Fruit fly (Drosophila melanogaster) S2 (cell line): ENCODE measurements around the gene Ir7e.

ENCODE experiments used
- CG8478 ChIP-seq: fragments of >200 bp; optimal IDR thresholded peaks from 2 replicates; lab custom pipeline; 2018
- CTCF ChIP-seq, 2 experiments: fragments of >200 bp; optimal IDR thresholded peaks; 2 replicates each; lab custom pipeline; 2018

DNA sequence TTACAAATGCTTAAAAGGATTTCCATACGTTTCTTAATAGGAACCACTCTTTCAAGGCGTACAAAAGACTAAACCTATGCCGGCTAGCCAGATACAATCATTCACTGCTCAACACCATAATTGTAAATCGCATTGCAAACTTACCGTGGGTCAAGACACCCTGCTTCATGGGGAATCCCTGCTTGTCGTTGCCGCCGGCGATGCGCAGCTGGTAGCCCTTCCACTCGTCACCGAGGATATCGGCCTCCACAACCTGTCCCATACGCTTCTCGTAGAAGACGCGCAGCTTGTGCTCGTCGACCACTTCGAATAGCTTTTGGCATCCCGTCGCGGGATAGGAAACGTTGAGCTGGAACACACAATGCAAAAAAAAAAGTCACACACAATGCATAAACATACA, 19.2 kb upstream of the Ir7e start:
- TF ChIP-seq CTCF (optimal IDR thresholded peaks at IDR 0.05; lab: Kevin White, UChicago) (no peak), CG8478 (no peak)
